Fruit fly (Drosophila melanogaster) whole organism, embryonic: ENCODE results near the gene Spn75F.

Experiments
- Adf1 ChIP-seq: fragments of 200-800 bp; sonication (Bioruptor generic); IDR thresholded peaks from 2 replicates; pipeline ENCODE4 v1.3.6; 2022; ENCODE audit warnings: missing biosample characterization, missing genetic modification characterization
- Awh ChIP-seq: fragments of 200-800 bp; sonication (Bioruptor generic); IDR thresholded peaks from 2 replicates; pipeline ENCODE4, ENCODE4 v1.3.6; 2022; ENCODE audit warnings: missing biosample characterization, missing genetic modification characterization
- BtbVII ChIP-seq: fragments of 200-800 bp; sonication (Bioruptor generic); optimal IDR thresholded peaks from 3 replicates; lab custom pipeline; 2017; ENCODE audit warnings: missing biosample characterization, mild to moderate bottlenecking, missing genetic modification characterization
- C15 ChIP-seq: fragments of 200-800 bp; sonication (Bioruptor generic); IDR thresholded peaks from 3 replicates; pipeline ENCODE4 v1.3.6; 2022; ENCODE audit warnings: missing biosample characterization, missing genetic modification characterization
- CG10147 ChIP-seq: fragments of 200-800 bp; sonication (Bioruptor generic); optimal IDR thresholded peaks from 2 replicates; lab custom pipeline; 2019; ENCODE audit warnings: missing biosample characterization, mild to moderate bottlenecking, missing genetic modification characterization, moderate library complexity
- CG10274 ChIP-seq: fragments of 200-800 bp; sonication (Bioruptor generic); optimal IDR thresholded peaks from 3 replicates; lab custom pipeline; 2017; ENCODE audit warnings: missing biosample characterization, mild to moderate bottlenecking, missing genetic modification characterization
- CG11456 ChIP-seq: fragments of 200-800 bp; sonication (Bioruptor generic); IDR thresholded peaks from 3 replicates; pipeline ENCODE4 v1.3.6; 2022; ENCODE audit warnings: missing biosample characterization, missing genetic modification characterization
- CG11504 ChIP-seq: fragments of 200-800 bp; sonication (Bioruptor generic); optimal IDR thresholded peaks from 3 replicates; lab custom pipeline; 2019; ENCODE audit warnings: missing biosample characterization, mild to moderate bottlenecking, missing genetic modification characterization, moderate library complexity
- CG12659 ChIP-seq: fragments of 200-800 bp; sonication (Bioruptor generic); optimal IDR thresholded peaks from 3 replicates; lab custom pipeline; 2017; ENCODE audit warnings: mild to moderate bottlenecking, missing biosample characterization, missing genetic modification reagents, missing genetic modification characterization
- CG13296 ChIP-seq: fragments of 200-800 bp; sonication (Bioruptor generic); optimal IDR thresholded peaks from 3 replicates; lab custom pipeline; 2018; ENCODE audit warnings: missing biosample characterization, mild to moderate bottlenecking, missing genetic modification characterization
- CG15479 ChIP-seq: fragments of 200-800 bp; sonication (Bioruptor generic); optimal IDR thresholded peaks from 3 replicates; lab custom pipeline; 2019; ENCODE audit warnings: missing biosample characterization, mild to moderate bottlenecking, missing genetic modification characterization, moderate library complexity
- CG16813 ChIP-seq: fragments of 200-800 bp; sonication (Bioruptor generic); IDR thresholded peaks from 3 replicates; pipeline ENCODE4 v1.3.6; 2022; ENCODE audit warnings: missing biosample characterization, missing genetic modification characterization; ENCODE audit not compliant: partially characterized antibody
- CG17385 ChIP-seq: fragments of 200-800 bp; sonication (Bioruptor generic); optimal IDR thresholded peaks from 3 replicates; lab custom pipeline; 2018; ENCODE audit warnings: missing biosample characterization, mild to moderate bottlenecking, missing genetic modification characterization
- CG18619 ChIP-seq: fragments of 200-800 bp; sonication (Bioruptor generic); optimal IDR thresholded peaks from 3 replicates; lab custom pipeline; 2017; ENCODE audit warnings: missing biosample characterization, mild to moderate bottlenecking, missing genetic modification characterization
- CG2129 ChIP-seq: fragments of 200-800 bp; sonication (Bioruptor generic); IDR thresholded peaks from 2 replicates; pipeline ENCODE4 v1.3.6; 2022; ENCODE audit warnings: missing biosample characterization, missing genetic modification characterization; ENCODE audit not compliant: partially characterized antibody
- CG2875 ChIP-seq: fragments of 200-800 bp; sonication (Bioruptor generic); optimal IDR thresholded peaks from 2 replicates; lab custom pipeline; 2017; ENCODE audit warnings: missing biosample characterization, mild to moderate bottlenecking, missing genetic modification characterization, missing genetic modification reagents
- CG31365 ChIP-seq: fragments of 200-800 bp; sonication (Bioruptor generic); optimal IDR thresholded peaks from 2 replicates; lab custom pipeline; 2018; ENCODE audit warnings: missing biosample characterization, mild to moderate bottlenecking, missing genetic modification characterization
- CG31388 ChIP-seq: fragments of 200-800 bp; sonication (Bioruptor generic); optimal IDR thresholded peaks from 2 replicates; lab custom pipeline; 2016; ENCODE audit warnings: missing biosample characterization, missing genetic modification characterization
- CG32767 ChIP-seq: fragments of 200-800 bp; sonication (Bioruptor generic); IDR thresholded peaks from 2 replicates; pipeline ENCODE4 v1.3.6; 2022; ENCODE audit warnings: missing biosample characterization, missing genetic modification characterization
- CG6813 ChIP-seq: fragments of 200-800 bp; sonication (Bioruptor generic); optimal IDR thresholded peaks from 2 replicates; lab custom pipeline; 2017; ENCODE audit warnings: missing biosample characterization, missing genetic modification characterization, mild to moderate bottlenecking, moderate library complexity, missing genetic modification reagents
- CG9609 ChIP-seq: fragments of 200-800 bp; sonication (Bioruptor generic); optimal IDR thresholded peaks from 3 replicates; lab custom pipeline; 2016; ENCODE audit warnings: missing biosample characterization, missing genetic modification characterization
- CTCF ChIP-seq: fragments of 200-800 bp; sonication (Bioruptor generic); optimal IDR thresholded peaks from 2 replicates; lab custom pipeline; 2017; ENCODE audit warnings: missing biosample characterization, mild to moderate bottlenecking, missing genetic modification characterization, moderate library complexity
- Doc2 ChIP-seq: fragments of 200-800 bp; sonication (Bioruptor generic); IDR thresholded peaks from 2 replicates; pipeline ENCODE4 v1.3.6; 2022; ENCODE audit warnings: missing biosample characterization, missing genetic modification characterization
- Doc3 ChIP-seq: fragments of 200-800 bp; sonication (Bioruptor generic); IDR thresholded peaks from 3 replicates; pipeline ENCODE4 v1.3.6; 2022; ENCODE audit warnings: missing biosample characterization, missing genetic modification characterization; ENCODE audit not compliant: partially characterized antibody
- E2f1 ChIP-seq: fragments of 200-800 bp; sonication (Bioruptor generic); IDR thresholded peaks from 2 replicates; pipeline ENCODE4 v1.3.6; 2022; ENCODE audit warnings: missing biosample characterization, missing genetic modification characterization
- Gsc ChIP-seq: fragments of 200-800 bp; sonication (Bioruptor generic); IDR thresholded peaks from 2 replicates; pipeline ENCODE4 v1.3.6; 2022; ENCODE audit warnings: missing biosample characterization, missing genetic modification characterization
- Hmx ChIP-seq: fragments of 200-800 bp; sonication (Bioruptor generic); optimal IDR thresholded peaks from 2 replicates; lab custom pipeline; 2016; ENCODE audit warnings: missing biosample characterization, missing genetic modification characterization
- Taf1 ChIP-seq: fragments of 200-800 bp; sonication (Bioruptor generic); IDR thresholded peaks from 2 replicates; pipeline ENCODE4 v1.3.6; 2022; ENCODE audit warnings: missing biosample characterization, missing genetic modification characterization
- Xrp1 ChIP-seq: fragments of 200-800 bp; sonication (Bioruptor generic); IDR thresholded peaks from 2 replicates; pipeline ENCODE4 v1.3.6; 2022; ENCODE audit warnings: missing biosample characterization, missing genetic modification characterization
- ab ChIP-seq: fragments of 200-800 bp; sonication (Bioruptor generic); optimal IDR thresholded peaks from 2 replicates; lab custom pipeline; 2016; ENCODE audit warnings: missing biosample characterization, missing genetic modification characterization
- al ChIP-seq: fragments of 200-800 bp; sonication (Bioruptor generic); IDR thresholded peaks from 2 replicates; pipeline ENCODE4 v1.3.6; 2022; ENCODE audit warnings: missing biosample characterization, missing genetic modification characterization
- amos ChIP-seq: fragments of 200-800 bp; sonication (Bioruptor generic); IDR thresholded peaks from 2 replicates; pipeline ENCODE4 v1.3.6; 2022; ENCODE audit warnings: missing biosample characterization, missing genetic modification characterization; ENCODE audit not compliant: partially characterized antibody
- ap ChIP-seq: fragments of 200-800 bp; sonication (Bioruptor generic); IDR thresholded peaks from 2 replicates; pipeline ENCODE4 v1.3.6; 2022; ENCODE audit warnings: missing biosample characterization, missing genetic modification characterization
- bbx ChIP-seq: fragments of 200-800 bp; sonication (Bioruptor generic); IDR thresholded peaks from 2 replicates; pipeline ENCODE4 v1.3.6; 2022; ENCODE audit warnings: missing biosample characterization, missing genetic modification characterization; ENCODE audit not compliant: partially characterized antibody
- bowl ChIP-seq: fragments of 200-800 bp; sonication (Bioruptor generic); IDR thresholded peaks from 2 replicates; pipeline ENCODE4 v1.3.6; 2022; ENCODE audit warnings: missing biosample characterization, missing genetic modification characterization
- btn ChIP-seq: fragments of 200-800 bp; sonication (Bioruptor generic); optimal IDR thresholded peaks from 2 replicates; lab custom pipeline; 2016; ENCODE audit warnings: missing biosample characterization, missing genetic modification characterization
- dmrt99B ChIP-seq: fragments of 200-800 bp; sonication (Bioruptor generic); optimal IDR thresholded peaks from 2 replicates; lab custom pipeline; 2018; ENCODE audit warnings: missing biosample characterization, mild to moderate bottlenecking, missing genetic modification characterization, moderate library complexity
- gsb ChIP-seq: fragments of 200-800 bp; sonication (Bioruptor generic); IDR thresholded peaks from 2 replicates; pipeline ENCODE4 v1.3.6; 2022; ENCODE audit warnings: missing biosample characterization, missing genetic modification characterization
- ind ChIP-seq: fragments of 200-800 bp; sonication (Bioruptor generic); optimal IDR thresholded peaks from 3 replicates; lab custom pipeline; 2016; ENCODE audit warnings: missing biosample characterization, missing genetic modification characterization
- insv ChIP-seq, 2 experiments: fragments of 200-800 bp; sonication (Bioruptor generic); optimal IDR thresholded peaks; 3 replicates each; lab custom pipeline; 2016 to 2018; ENCODE audit warnings: missing biosample characterization in 2 of 2, missing genetic modification characterization in 2 of 2
- inv ChIP-seq: fragments of 200-800 bp; sonication (Bioruptor generic); IDR thresholded peaks from 2 replicates; pipeline ENCODE4 v1.3.6; 2022; ENCODE audit warnings: missing biosample characterization, missing genetic modification characterization; ENCODE audit not compliant: partially characterized antibody
- klu ChIP-seq: fragments of 200-800 bp; sonication (Bioruptor generic); IDR thresholded peaks from 2 replicates; pipeline ENCODE4 v1.3.6; 2022; ENCODE audit warnings: missing biosample characterization, missing genetic modification characterization
- maf-S ChIP-seq: fragments of 200-800 bp; sonication (Bioruptor generic); optimal IDR thresholded peaks from 2 replicates; lab custom pipeline; 2016; ENCODE audit warnings: missing biosample characterization, missing genetic modification characterization
- mld ChIP-seq: fragments of 200-800 bp; sonication (Bioruptor generic); IDR thresholded peaks from 3 replicates; pipeline ENCODE4 v1.3.6; 2022; ENCODE audit warnings: missing biosample characterization, missing genetic modification characterization; ENCODE audit not compliant: partially characterized antibody
- psq ChIP-seq: fragments of 200-800 bp; sonication (Bioruptor generic); optimal IDR thresholded peaks from 2 replicates; lab custom pipeline; 2017; ENCODE audit warnings: missing biosample characterization, missing genetic modification characterization
- ranshi ChIP-seq: fragments of 200-800 bp; sonication (Bioruptor generic); IDR thresholded peaks from 2 replicates; pipeline ENCODE4 v1.3.6; 2022; ENCODE audit warnings: missing biosample characterization, missing genetic modification characterization
- so ChIP-seq: fragments of 200-800 bp; sonication (Bioruptor generic); IDR thresholded peaks from 3 replicates; pipeline ENCODE4 v1.3.6; 2022; ENCODE audit warnings: missing biosample characterization, missing genetic modification characterization
- wor ChIP-seq: fragments of 200-800 bp; sonication (Bioruptor generic); IDR thresholded peaks from 2 replicates; pipeline ENCODE4 v1.3.6; 2022; ENCODE audit warnings: missing biosample characterization, missing genetic modification characterization
- zen ChIP-seq: fragments of 200-800 bp; sonication (Bioruptor generic); optimal IDR thresholded peaks from 3 replicates; lab custom pipeline; 2018; ENCODE audit warnings: missing biosample characterization, mild to moderate bottlenecking, missing genetic modification characterization, moderate library complexity

The Spn75F gene

dm6 chr3L:19092125-19093058 is 37.1 kb downstream of the Spn75F start, which contains the start of gene MESR6 (continued):
- TF ChIP-seq E2f1 (GFP tag; lab: Robert Waterston, UW), result peak; percentile 46; the same call in 1 of the 2 replicates
- peak; percentile 61 for TF ChIP-seq CG12659
- no peak for TF ChIP-seq psq (GFP tag; lab: Kevin White, UChicago)
- no peak for TF ChIP-seq CG31365 (tag; lab: Kevin White, UChicago)
- no peak for TF ChIP-seq ind (GFP tag; lab: Kevin White, UChicago)
- TF ChIP-seq maf-S (GFP tag; lab: Kevin White, UChicago), result no peak
- TF ChIP-seq CG16813, result peak; percentile 83
- TF ChIP-seq Doc2 (GFP tag; lab: Robert Waterston, UW), result no peak
- TF ChIP-seq btn (GFP tag; lab: Kevin White, UChicago), result no peak
- TF ChIP-seq CG2875 (GFP tag; lab: Kevin White, UChicago), result no peak
- peak; percentile 31; the same call in 1 of the 2 replicates for TF ChIP-seq ap (GFP tag; lab: Robert Waterston, UW)
- TF ChIP-seq C15, result no peak
- TF ChIP-seq dmrt99B (tag; lab: Kevin White, UChicago), result peak; percentile 54
- no peak for TF ChIP-seq ab (GFP tag; lab: Kevin White, UChicago)
- TF ChIP-seq CG31388 (GFP tag; lab: Kevin White, UChicago), result no peak
- no peak for TF ChIP-seq al (GFP tag; lab: Robert Waterston, UW)
- TF ChIP-seq CG11456 (GFP tag; lab: Robert Waterston, UW), result 0 out of 3 replicates have a peak, but pooled peaks have one; percentile 65
- peak; percentile 84 for TF ChIP-seq bbx (GFP tag; lab: Robert Waterston, UW)
- peak in 1 of 2 experiments; percentile 24 for TF ChIP-seq insv (GFP tag; optimal IDR thresholded peaks at IDR 0.05; lab: Kevin White, UChicago)
- TF ChIP-seq CTCF (GFP tag; lab: Kevin White, UChicago), result no peak
- peak; percentile 51; the same call in 1 of the 3 replicates for TF ChIP-seq mld (GFP tag; lab: Robert Waterston, UW)
- no peak for TF ChIP-seq BtbVII (GFP tag; lab: Kevin White, UChicago)
- peak; percentile 28 for TF ChIP-seq CG10147 (GFP tag; lab: Kevin White, UChicago)
- 0 out of 2 replicates have a peak, but pooled peaks have one; percentile 44 for TF ChIP-seq CG32767
- TF ChIP-seq CG13296 (GFP tag; lab: Kevin White, UChicago), result peak; percentile 7
- no peak for TF ChIP-seq Gsc (GFP tag; lab: Robert Waterston, UW)
- no peak for TF ChIP-seq Adf1 (GFP tag; lab: Robert Waterston, UW)
- no peak for TF ChIP-seq CG6813 (GFP tag; lab: Kevin White, UChicago)
- TF ChIP-seq amos (GFP tag; lab: Robert Waterston, UW), result peak; percentile 90
- TF ChIP-seq CG11504 (tag; lab: Kevin White, UChicago), result peak; percentile 52
- no peak for TF ChIP-seq CG9609 (GFP tag; lab: Kevin White, UChicago)
- TF ChIP-seq Hmx (GFP tag; lab: Kevin White, UChicago), result no peak
- peak; percentile 58 for TF ChIP-seq CG2129 (GFP tag; lab: Robert Waterston, UW)
- TF ChIP-seq inv (GFP tag; lab: Robert Waterston, UW), result peak; percentile 75
- TF ChIP-seq Doc3, result peak; percentile 78
- TF ChIP-seq CG17385 (GFP tag; lab: Kevin White, UChicago), result peak; percentile 33
- TF ChIP-seq CG15479 (GFP tag; lab: Kevin White, UChicago), result no peak
- peak; percentile 45; the same call in 1 of the 2 replicates for TF ChIP-seq bowl (GFP tag; lab: Robert Waterston, UW)
- no peak for TF ChIP-seq wor (GFP tag; lab: Robert Waterston, UW)
- TF ChIP-seq CG18619, result peak; percentile 41
- TF ChIP-seq zen (tag; lab: Kevin White, UChicago), result peak; percentile 29
- no peak for TF ChIP-seq CG10274
- TF ChIP-seq so (GFP tag; lab: Robert Waterston, UW), result no peak
- TF ChIP-seq Xrp1 (GFP tag; lab: Robert Waterston, UW), result peak; percentile 36; the same call in 1 of the 2 replicates
- TF ChIP-seq Awh (GFP tag; lab: Robert Waterston, UW), result peak; percentile 11; the same call in 1 of the 2 replicates
- no peak; the same call in 1 of the 2 replicates for TF ChIP-seq klu (GFP tag; lab: Robert Waterston, UW)
- TF ChIP-seq gsb (GFP tag; lab: Robert Waterston, UW), result no peak
- no peak for TF ChIP-seq Taf1 (GFP tag; lab: Robert Waterston, UW)
- TF ChIP-seq ranshi (GFP tag; lab: Robert Waterston, UW), result peak; percentile 51; the same call in 1 of the 2 replicates
